Fruit fly (Drosophila melanogaster) whole organism, embryonic: ENCODE data around the gene Mlc-c.

ENCODE experiments used
- CG1024 ChIP-seq: fragments of 200-800 bp; sonication (Bioruptor generic); IDR thresholded peaks from 2 replicates; pipeline ENCODE4 v1.3.6; 2022; ENCODE audit warnings: missing biosample characterization, missing genetic modification characterization
- CG10267 ChIP-seq: fragments of 200-800 bp; sonication (Bioruptor generic); optimal IDR thresholded peaks from 2 replicates; lab custom pipeline; 2018; ENCODE audit warnings: missing biosample characterization, mild to moderate bottlenecking, missing genetic modification characterization, moderate library complexity
- CG10274 ChIP-seq: fragments of 200-800 bp; sonication (Bioruptor generic); optimal IDR thresholded peaks from 3 replicates; lab custom pipeline; 2017; ENCODE audit warnings: missing biosample characterization, mild to moderate bottlenecking, missing genetic modification characterization
- CG10979 ChIP-seq: fragments of 200-800 bp; sonication (Bioruptor generic); optimal IDR thresholded peaks from 2 replicates; lab custom pipeline; 2018; ENCODE audit warnings: missing biosample characterization, mild to moderate bottlenecking, missing genetic modification characterization, moderate library complexity
- CG11093 ChIP-seq: fragments of 200-800 bp; sonication (Bioruptor generic); IDR thresholded peaks from 3 replicates; pipeline ENCODE4 v1.3.6; 2022; ENCODE audit warnings: missing biosample characterization, missing genetic modification characterization
- CG11504 ChIP-seq: fragments of 200-800 bp; sonication (Bioruptor generic); optimal IDR thresholded peaks from 3 replicates; lab custom pipeline; 2019; ENCODE audit warnings: missing biosample characterization, mild to moderate bottlenecking, missing genetic modification characterization, moderate library complexity
- CG12104 ChIP-seq: fragments of 200-800 bp; sonication (Bioruptor generic); optimal IDR thresholded peaks from 3 replicates; lab custom pipeline; 2016; ENCODE audit warnings: missing biosample characterization, missing genetic modification characterization
- CG13424 ChIP-seq: fragments of 200-800 bp; sonication (Bioruptor generic); optimal IDR thresholded peaks from 2 replicates; lab custom pipeline; 2019; ENCODE audit warnings: missing biosample characterization, mild to moderate bottlenecking, missing genetic modification characterization, moderate library complexity
- CG14050 ChIP-seq: fragments of 200-800 bp; sonication (Bioruptor generic); IDR thresholded peaks from 3 replicates; pipeline ENCODE4 v1.3.6; 2022; ENCODE audit warnings: missing biosample characterization, missing genetic modification characterization
- CG14710 ChIP-seq: fragments of 200-800 bp; sonication (Bioruptor generic); optimal IDR thresholded peaks from 3 replicates; lab custom pipeline; 2019; ENCODE audit warnings: missing biosample characterization, mild to moderate bottlenecking, missing genetic modification characterization, moderate library complexity
- CG1603 ChIP-seq: fragments of 200-800 bp; sonication (Bioruptor generic); optimal IDR thresholded peaks from 2 replicates; lab custom pipeline; 2019; ENCODE audit warnings: missing biosample characterization, mild to moderate bottlenecking, missing genetic modification characterization, moderate library complexity
- CG18262 ChIP-seq: fragments of 200-800 bp; optimal IDR thresholded peaks from 3 replicates; lab custom pipeline; 2019; ENCODE audit warnings: missing biosample characterization, mild to moderate bottlenecking, missing genetic modification characterization, moderate library complexity
- CG18599 ChIP-seq: fragments of 200-800 bp; sonication (Bioruptor generic); optimal IDR thresholded peaks from 3 replicates; lab custom pipeline; 2017; ENCODE audit warnings: missing biosample characterization, missing genetic modification characterization, mild to moderate bottlenecking, moderate library complexity, missing genetic modification reagents
- CG2712 ChIP-seq: fragments of 200-800 bp; optimal IDR thresholded peaks from 3 replicates; lab custom pipeline; 2019; ENCODE audit warnings: missing biosample characterization, mild to moderate bottlenecking, missing genetic modification characterization, moderate library complexity
- CG3163 ChIP-seq: fragments of 200-800 bp; sonication (Bioruptor generic); optimal IDR thresholded peaks from 3 replicates; lab custom pipeline; 2016; ENCODE audit warnings: missing biosample characterization, missing genetic modification characterization
- CG32532 ChIP-seq: fragments of 200-800 bp; sonication (Bioruptor generic); IDR thresholded peaks from 2 replicates; pipeline ENCODE4 v1.3.6; 2022; ENCODE audit warnings: missing biosample characterization, missing genetic modification characterization
- CG4424 ChIP-seq: fragments of 200-800 bp; sonication (Bioruptor generic); optimal IDR thresholded peaks from 3 replicates; lab custom pipeline; 2016; ENCODE audit warnings: missing biosample characterization, missing genetic modification characterization
- CG7745 ChIP-seq: fragments of 200-800 bp; sonication (Bioruptor generic); optimal IDR thresholded peaks from 2 replicates; lab custom pipeline; 2018; ENCODE audit warnings: missing biosample characterization, mild to moderate bottlenecking, missing genetic modification characterization, moderate library complexity
- CG8281 ChIP-seq: fragments of 200-800 bp; sonication (Bioruptor generic); optimal IDR thresholded peaks from 2 replicates; lab custom pipeline; 2018; ENCODE audit warnings: missing biosample characterization, mild to moderate bottlenecking, missing genetic modification characterization, moderate library complexity
- CG9215 ChIP-seq: fragments of 200-800 bp; sonication (Bioruptor generic); IDR thresholded peaks from 2 replicates; pipeline ENCODE4 v1.3.6; 2022; ENCODE audit warnings: missing biosample characterization, missing genetic modification characterization
- D19A ChIP-seq: fragments of 200-800 bp; optimal IDR thresholded peaks from 3 replicates; lab custom pipeline; 2019; ENCODE audit warnings: missing biosample characterization, mild to moderate bottlenecking, missing genetic modification characterization, moderate library complexity
- H2.0 ChIP-seq: fragments of 200-800 bp; sonication (Bioruptor generic); IDR thresholded peaks from 2 replicates; pipeline ENCODE4 v1.3.6; 2022; ENCODE audit warnings: missing biosample characterization, missing genetic modification characterization
- HHEX ChIP-seq: fragments of 200-800 bp; sonication (Bioruptor generic); optimal IDR thresholded peaks from 3 replicates; lab custom pipeline; 2017; ENCODE audit warnings: missing biosample characterization, mild to moderate bottlenecking, missing genetic modification characterization, missing genetic modification reagents
- Mad ChIP-seq: fragments of 200-800 bp; sonication (Bioruptor generic); optimal IDR thresholded peaks from 2 replicates; lab custom pipeline; 2016; ENCODE audit warnings: missing biosample characterization, missing genetic modification characterization
- Oli ChIP-seq: fragments of 200-800 bp; sonication (Bioruptor generic); optimal IDR thresholded peaks from 2 replicates; lab custom pipeline; 2018; ENCODE audit warnings: missing biosample characterization, mild to moderate bottlenecking, missing genetic modification characterization, moderate library complexity
- PHDP ChIP-seq: fragments of 200-800 bp; sonication (Bioruptor generic); optimal IDR thresholded peaks from 3 replicates; lab custom pipeline; 2018; ENCODE audit warnings: missing biosample characterization, mild to moderate bottlenecking, missing genetic modification characterization, moderate library complexity
- Poxn ChIP-seq: fragments of 200-800 bp; sonication (Bioruptor generic); IDR thresholded peaks from 2 replicates; pipeline ENCODE4 v1.3.6; 2022; ENCODE audit warnings: missing biosample characterization, missing genetic modification characterization
- Sox102F ChIP-seq: fragments of 200-800 bp; sonication (Bioruptor generic); optimal IDR thresholded peaks from 2 replicates; lab custom pipeline; 2018; ENCODE audit warnings: missing biosample characterization, mild to moderate bottlenecking, missing genetic modification characterization, moderate library complexity
- Usf ChIP-seq: fragments of 200-800 bp; sonication (Bioruptor generic); optimal IDR thresholded peaks from 2 replicates; lab custom pipeline; 2017; ENCODE audit warnings: missing genotype, missing biosample characterization, missing genetic modification characterization
- Xbp1 ChIP-seq: fragments of 200-800 bp; sonication (Bioruptor generic); optimal IDR thresholded peaks from 3 replicates; lab custom pipeline; 2016; ENCODE audit warnings: missing biosample characterization, mild to moderate bottlenecking, missing genetic modification characterization
- bsh ChIP-seq, 2 experiments: fragments of 200-800 bp; sonication (Bioruptor generic); optimal IDR thresholded peaks; 2 replicates each; lab custom pipeline; 2017 to 2018; ENCODE audit warnings: mild to moderate bottlenecking in 2 of 2, missing biosample characterization in 2 of 2, missing genetic modification characterization in 2 of 2, moderate library complexity in 1 of 2
- chif ChIP-seq, 2 experiments: fragments of 200-800 bp; sonication (Bioruptor generic); optimal IDR thresholded peaks; 3 replicates each; lab custom pipeline; 2016; ENCODE audit warnings: missing biosample characterization in 2 of 2, missing genetic modification characterization in 2 of 2
- dmrt11E ChIP-seq: fragments of 200-800 bp; sonication (Bioruptor generic); optimal IDR thresholded peaks from 3 replicates; lab custom pipeline; 2018; ENCODE audit warnings: missing biosample characterization, mild to moderate bottlenecking, missing genetic modification characterization, moderate library complexity
- dpn ChIP-seq, 2 experiments: fragments of 200-800 bp; sonication (Bioruptor generic); optimal IDR thresholded peaks; 3 replicates each; lab custom pipeline; 2016; ENCODE audit warnings: missing biosample characterization in 2 of 2, missing genetic modification characterization in 2 of 2
- gsb-n ChIP-seq: fragments of 200-800 bp; sonication (Bioruptor generic); optimal IDR thresholded peaks from 3 replicates; lab custom pipeline; 2018; ENCODE audit warnings: missing biosample characterization, mild to moderate bottlenecking, missing genetic modification characterization
- hkb ChIP-seq, 2 experiments: fragments of 200-800 bp in 1 of 2; fragments of >200 bp in 1 of 2; sonication (Bioruptor generic) in 1 of 2; IDR thresholded peaks in 1 of 2; optimal IDR thresholded peaks in 1 of 2; 2 replicates each; pipeline versions ENCODE4 v1.3.6 to Lab custom; 2017 to 2022; ENCODE audit warnings: missing biosample characterization in 1 of 2, missing genetic modification characterization in 1 of 2
- jumu ChIP-seq: fragments of 200-800 bp; sonication (Bioruptor generic); optimal IDR thresholded peaks from 3 replicates; lab custom pipeline; 2016; ENCODE audit warnings: missing biosample characterization, missing genetic modification characterization
- lab ChIP-seq: fragments of 200-800 bp; sonication (Bioruptor generic); optimal IDR thresholded peaks from 3 replicates; lab custom pipeline; 2017; ENCODE audit warnings: missing biosample characterization, missing genetic modification characterization, mild to moderate bottlenecking, moderate library complexity, missing genetic modification reagents
- mld ChIP-seq: fragments of 200-800 bp; sonication (Bioruptor generic); IDR thresholded peaks from 3 replicates; pipeline ENCODE4 v1.3.6; 2022; ENCODE audit warnings: missing biosample characterization, missing genetic modification characterization; ENCODE audit not compliant: partially characterized antibody
- oc ChIP-seq: fragments of 200-800 bp; sonication (Bioruptor generic); optimal IDR thresholded peaks from 2 replicates; lab custom pipeline; 2018; ENCODE audit warnings: missing biosample characterization, mild to moderate bottlenecking, missing genetic modification characterization, moderate library complexity
- p53 ChIP-seq: fragments of 200-800 bp; sonication (Bioruptor generic); optimal IDR thresholded peaks from 2 replicates; lab custom pipeline; 2016; ENCODE audit warnings: missing biosample characterization, missing genetic modification characterization
- prd ChIP-seq, 3 experiments: fragments of >200 bp in 2 of 3; fragments of 200-800 bp in 1 of 3; sonication (Bioruptor generic) in 1 of 3; optimal IDR thresholded peaks in 2 of 3; IDR thresholded peaks in 1 of 3; 2 replicates in 2 of 3; 3 replicates in 1 of 3; pipeline versions ENCODE4 v1.3.6 to Lab custom; 2017 to 2022; ENCODE audit warnings: missing biosample characterization in 1 of 3, missing genetic modification characterization in 1 of 3
- row ChIP-seq: fragments of 200-800 bp; sonication (Bioruptor generic); IDR thresholded peaks from 3 replicates; pipeline ENCODE4 v1.3.6; 2022; ENCODE audit warnings: missing biosample characterization, missing genetic modification characterization
- sc ChIP-seq, 3 experiments: fragments of >200 bp in 2 of 3; fragments of 200-800 bp in 1 of 3; sonication (Bioruptor generic) in 1 of 3; optimal IDR thresholded peaks; 2 replicates in 2 of 3; 3 replicates in 1 of 3; lab custom pipeline; 2017; ENCODE audit warnings: mild to moderate bottlenecking in 1 of 3, missing biosample characterization in 1 of 3, missing genetic modification characterization in 1 of 3, missing genetic modification reagents in 1 of 3
- so ChIP-seq: fragments of 200-800 bp; sonication (Bioruptor generic); IDR thresholded peaks from 3 replicates; pipeline ENCODE4 v1.3.6; 2022; ENCODE audit warnings: missing biosample characterization, missing genetic modification characterization
- sr ChIP-seq: fragments of 200-800 bp; sonication (Bioruptor generic); IDR thresholded peaks from 3 replicates; pipeline ENCODE4 v1.3.6; 2022; ENCODE audit warnings: missing biosample characterization, missing genetic modification characterization
- tin ChIP-seq: fragments of 200-800 bp; sonication (Bioruptor generic); optimal IDR thresholded peaks from 3 replicates; lab custom pipeline; 2016; ENCODE audit warnings: missing biosample characterization, missing genetic modification characterization
- unpg ChIP-seq: fragments of 200-800 bp; sonication (Bioruptor generic); optimal IDR thresholded peaks from 3 replicates; lab custom pipeline; 2018; ENCODE audit warnings: missing biosample characterization, mild to moderate bottlenecking, missing genetic modification characterization, moderate library complexity
- vvl ChIP-seq: fragments of 200-800 bp; sonication (Bioruptor generic); IDR thresholded peaks from 2 replicates; pipeline ENCODE4 v1.3.6; 2022; ENCODE audit warnings: missing biosample characterization, missing genetic modification characterization
- zfh2 ChIP-seq: fragments of 200-800 bp; sonication (Bioruptor generic); optimal IDR thresholded peaks from 2 replicates; lab custom pipeline; 2016; ENCODE audit warnings: missing biosample characterization, missing genetic modification characterization

Gene Mlc-c

dm6 chrX:5646228-5646627 lies 23.9 kb upstream of the Mlc-c start (continued):
- peak; percentile 23 for TF ChIP-seq CG13424 (tag; lab: Kevin White, UChicago)
- peak; percentile 10; the same call in 1 of the 2 replicates for TF ChIP-seq vvl
- TF ChIP-seq tin: peak; percentile 8
- peak; percentile 30 for TF ChIP-seq lab (GFP tag; lab: Kevin White, UChicago)
- TF ChIP-seq oc (tag; lab: Kevin White, UChicago): peak; percentile 18
- no peak for TF ChIP-seq prd (optimal IDR thresholded peaks at IDR 0.05; lab: Kevin White, UChicago)
- TF ChIP-seq prd (GFP tag; IDR thresholded peaks at IDR 0.05; lab: Robert Waterston, UW): peak; percentile 18; the same call in 1 of the 3 replicates
- TF ChIP-seq CG4424 (GFP tag; lab: Kevin White, UChicago): peak; percentile 13
- no peak for TF ChIP-seq CG12104 (GFP tag; lab: Kevin White, UChicago)
- TF ChIP-seq CG10274 (GFP tag; lab: Kevin White, UChicago): no peak
- no peak for TF ChIP-seq zfh2
- TF ChIP-seq CG10979 (tag; lab: Kevin White, UChicago): peak; percentile 61
- no peak for TF ChIP-seq CG32532
- TF ChIP-seq CG18262 (tag; lab: Kevin White, UChicago): peak; percentile 31
- peak; percentile 30 for TF ChIP-seq Sox102F (GFP tag; lab: Kevin White, UChicago)
- no peak for TF ChIP-seq CG7745 (tag; lab: Kevin White, UChicago)
- peak; percentile 46 for TF ChIP-seq CG18599 (GFP tag; lab: Kevin White, UChicago)
- peak in 1 of 2 experiments; percentile 56 for TF ChIP-seq bsh (GFP tag; optimal IDR thresholded peaks at IDR 0.05; lab: Kevin White, UChicago)
- no peak for TF ChIP-seq hkb (optimal IDR thresholded peaks at IDR 0.05; lab: Kevin White, UChicago)
- peak; percentile 10; the same call in 1 of the 2 replicates for TF ChIP-seq hkb (GFP tag; IDR thresholded peaks at IDR 0.05; lab: Robert Waterston, UW)
- TF ChIP-seq CG10267: peak; percentile 30
- peak; percentile 49 for TF ChIP-seq dmrt11E
- no peak for TF ChIP-seq H2.0
- no peak for TF ChIP-seq dpn (GFP tag; optimal IDR thresholded peaks at IDR 0.05; lab: Kevin White, UChicago)
- TF ChIP-seq row (GFP tag; lab: Robert Waterston, UW): peak; percentile 59
- TF ChIP-seq D19A: peak; percentile 25
- TF ChIP-seq Xbp1: peak; percentile 23
- 0 out of 2 replicates have a peak, but pooled peaks have one; percentile 4 for TF ChIP-seq CG1024 (GFP tag; lab: Robert Waterston, UW)
- peak in 1 of 2 experiments; percentile 41 for TF ChIP-seq chif (GFP tag; optimal IDR thresholded peaks at IDR 0.05; lab: Kevin White, UChicago)
- peak; percentile 4 for TF ChIP-seq Oli (tag; lab: Kevin White, UChicago)
- TF ChIP-seq so (GFP tag; lab: Robert Waterston, UW): no peak
- TF ChIP-seq CG14710: peak; percentile 24
- TF ChIP-seq unpg (GFP tag; lab: Kevin White, UChicago): peak; percentile 35
- TF ChIP-seq jumu (GFP tag; lab: Kevin White, UChicago): peak; percentile 13
- TF ChIP-seq gsb-n (tag; lab: Kevin White, UChicago): peak; percentile 29
- TF ChIP-seq CG1603: peak; percentile 6
- peak; percentile 53 for TF ChIP-seq CG11504
- no peak for TF ChIP-seq mld (GFP tag; lab: Robert Waterston, UW)
- peak; percentile 41 for TF ChIP-seq CG2712 (tag; lab: Kevin White, UChicago)

dm6 chrX:5639083-5639482 lies 16.7 kb upstream of the Mlc-c start:
- TF ChIP-seq CG8281 (tag; lab: Kevin White, UChicago) (no peak), CG14050 (GFP tag; lab: Robert Waterston, UW) (no peak), CG3163 (GFP tag; lab: Kevin White, UChicago) (no peak), PHDP (peak; percentile 51), HHEX (GFP tag; lab: Kevin White, UChicago) (peak; percentile 28), Mad (GFP tag; lab: Kevin White, UChicago) (no peak), mld (GFP tag; lab: Robert Waterston, UW) (no peak), sc (optimal IDR thresholded peaks at IDR 0.05; lab: Kevin White, UChicago) (no peak), sc (GFP tag; optimal IDR thresholded peaks at IDR 0.05; lab: Kevin White, UChicago) (peak; percentile 4), sr (GFP tag; lab: Robert Waterston, UW) (no peak), Usf (GFP tag; lab: Kevin White, UChicago) (peak; percentile 24), p53 (GFP tag; lab: Kevin White, UChicago) (no peak), CG11093 (0 out of 3 replicates have a peak, but pooled peaks have one; percentile 10), CG9215 (GFP tag; lab: Robert Waterston, UW) (peak; percentile 28; the same call in 1 of the 2 replicates), Poxn (GFP tag; lab: Robert Waterston, UW) (0 out of 2 replicates have a peak, but pooled peaks have one; percentile 7)
